Worm (Caenorhabditis elegans): ENCODE measurements around the gene F41C3.11.

The F41C3.11 gene

DNA sequence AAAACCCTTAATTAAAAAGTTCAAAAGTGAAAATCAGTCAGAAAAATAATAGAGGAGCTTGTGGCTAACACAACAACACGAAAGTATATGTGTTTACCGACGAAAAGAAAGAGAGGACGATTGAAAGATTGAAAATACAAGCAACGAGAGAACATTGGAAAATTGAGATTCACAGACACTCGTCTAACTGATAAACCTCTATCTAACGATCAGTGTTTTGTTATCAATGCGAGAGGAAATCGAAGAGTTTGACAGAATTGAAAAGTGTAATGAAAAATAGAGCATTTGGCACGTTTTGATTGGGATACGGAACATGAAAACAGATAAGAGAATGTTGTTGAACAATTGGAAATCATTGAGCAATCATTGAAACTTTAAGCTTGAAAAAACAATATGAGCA lies 5.1 kb downstream of the F41C3.11 start:
- TF ChIP-seq fos-1 (tag; optimal IDR thresholded peaks at IDR 0.05) = no peak
- TF ChIP-seq lsy-2 (tag; optimal IDR thresholded peaks at IDR 0.05) = no peak
- TF ChIP-seq ztf-11 (tag; optimal IDR thresholded peaks at IDR 0.05) = no peak
- TF ChIP-seq ceh-28 (tag; optimal IDR thresholded peaks at IDR 0.05) = no peak
- no peak for TF ChIP-seq madf-5 (GFP tag; IDR thresholded peaks at IDR 0.05)
- TF ChIP-seq Y75B8A.6 (GFP tag; IDR thresholded peaks at IDR 0.05) = no peak
- no peak for TF ChIP-seq Y5F2A.4 (GFP tag; optimal IDR thresholded peaks at IDR 0.05)
- no peak for TF ChIP-seq mes-2 (tag; optimal IDR thresholded peaks at IDR 0.05; ENCODE audit: poor library complexity, severe bottlenecking)
- no peak for TF ChIP-seq ceh-82 (tag; optimal IDR thresholded peaks at IDR 0.05)
- TF ChIP-seq nhr-77 (tag; optimal IDR thresholded peaks at IDR 0.05) = peak; percentile 92
- TF ChIP-seq egl-43 (GFP tag; IDR thresholded peaks at IDR 0.05) = no peak
- TF ChIP-seq sdz-12 (GFP tag; optimal IDR thresholded peaks at IDR 0.05) = no peak
- no peak for TF ChIP-seq ceh-62 (tag; optimal IDR thresholded peaks at IDR 0.05)
- TF ChIP-seq spr-3 (GFP tag; optimal IDR thresholded peaks at IDR 0.05) = no peak
- no peak for TF ChIP-seq nhr-48 (tag; optimal IDR thresholded peaks at IDR 0.05)
- TF ChIP-seq F49E8.2 (tag; optimal IDR thresholded peaks at IDR 0.05; ENCODE audit: borderline replicate concordance) = no peak
- no peak for TF ChIP-seq aha-1 (tag)
- no peak for TF ChIP-seq lin-38 (GFP tag; IDR thresholded peaks at IDR 0.05)
- TF ChIP-seq mep-1 (tag; optimal IDR thresholded peaks at IDR 0.05) = peak; percentile 18
- TF ChIP-seq cey-2 (tag; optimal IDR thresholded peaks at IDR 0.05; ENCODE audit: borderline replicate concordance, insufficient read depth) = peak; percentile 7
- TF ChIP-seq mdl-1 (tag; optimal IDR thresholded peaks at IDR 0.05) = peak in 1 of 2 experiments; percentile 47
- TF ChIP-seq ceh-20 (GFP tag; IDR thresholded peaks at IDR 0.05) = no peak
- peak; percentile 62 for TF ChIP-seq nhr-11 (tag; optimal IDR thresholded peaks at IDR 0.05)
- TF ChIP-seq zip-11 (GFP tag; IDR thresholded peaks at IDR 0.05) = no peak
- TF ChIP-seq lir-3 (tag; optimal IDR thresholded peaks at IDR 0.05) = no peak
- no peak for TF ChIP-seq lim-7 (GFP tag; IDR thresholded peaks at IDR 0.05)
- no peak for TF ChIP-seq ZK546.5 (tag; optimal IDR thresholded peaks at IDR 0.05)
- no peak for TF ChIP-seq Y105C5A.15 (GFP tag; IDR thresholded peaks at IDR 0.05)
- TF ChIP-seq unc-39 (tag; optimal IDR thresholded peaks at IDR 0.05) = no peak
- TF ChIP-seq nhr-76 (tag; optimal IDR thresholded peaks at IDR 0.05) = no peak
- TF ChIP-seq nhr-237 (tag; optimal IDR thresholded peaks at IDR 0.05) = no peak
- TF ChIP-seq daf-16 (GFP tag; optimal IDR thresholded peaks at IDR 0.05) = peak; percentile 66 to 95
- peak; percentile 99 for TF ChIP-seq daf-16 (tag; optimal IDR thresholded peaks at IDR 0.05)
- TF ChIP-seq ces-1 (GFP tag; optimal IDR thresholded peaks at IDR 0.05) = no peak
- TF ChIP-seq dmd-8 (GFP tag; IDR thresholded peaks at IDR 0.05) = no peak
- TF ChIP-seq mxl-2 (GFP tag; conservative IDR thresholded peaks at IDR 0.05) = no peak
- TF ChIP-seq dmd-6 (GFP tag; IDR thresholded peaks at IDR 0.05) = peak; percentile 89
- no peak for TF ChIP-seq daf-19 (GFP tag; conservative IDR thresholded peaks at IDR 0.05)
- no peak for TF ChIP-seq unc-130 (GFP tag; optimal IDR thresholded peaks at IDR 0.05)
- TF ChIP-seq nhr-102 (tag; optimal IDR thresholded peaks at IDR 0.05) = peak; percentile 14
- TF ChIP-seq hlh-30 (tag; optimal IDR thresholded peaks at IDR 0.05; ENCODE audit: insufficient read depth) = peak; percentile 31
- no peak for TF ChIP-seq ceh-32 (tag; optimal IDR thresholded peaks at IDR 0.05; ENCODE audit: poor library complexity)
- no peak for TF ChIP-seq snpc-4 (tag; optimal IDR thresholded peaks at IDR 0.05)
- TF ChIP-seq pqm-1 (tag; optimal IDR thresholded peaks at IDR 0.05) = peak; percentile 99
- no peak for TF ChIP-seq nhr-10 (tag; optimal IDR thresholded peaks at IDR 0.05)
- no peak for TF ChIP-seq ctbp-1 (GFP tag; IDR thresholded peaks at IDR 0.05)
- TF ChIP-seq snpc-1.2 (GFP tag; IDR thresholded peaks at IDR 0.05) = no peak
- TF ChIP-seq ceh-44 (GFP tag; IDR thresholded peaks at IDR 0.05) = no peak
- peak; percentile 0 for TF ChIP-seq dpl-1 (GFP tag; optimal IDR thresholded peaks at IDR 0.05)
- TF ChIP-seq dve-1 (tag; optimal IDR thresholded peaks at IDR 0.05; ENCODE audit: insufficient read depth) = peak; percentile 92
- TF ChIP-seq D1046.2 (GFP tag; IDR thresholded peaks at IDR 0.05) = no peak
- TF ChIP-seq F26F4.8 (GFP tag; conservative IDR thresholded peaks at IDR 0.05) = no peak
- peak; percentile 34 for TF ChIP-seq spr-1 (tag; optimal IDR thresholded peaks at IDR 0.05)
